Fruit fly (Drosophila melanogaster): ENCODE measurements around the gene simj.
A peak's percentile ranks its signal among the peaks of the same experiment; 100 is the strongest.

The simj gene

dm6 chr3L:10732032-10732431 lies 67.5 kb downstream of the simj start:
- TF ChIP-seq noc (tag; optimal IDR thresholded peaks at IDR 0.05): no peak

dm6 chr3L:10733502-10733901 lies 69.0 kb downstream of the simj start:
- no peak for TF ChIP-seq noc (tag; optimal IDR thresholded peaks at IDR 0.05)

- no peak for TF ChIP-seq noc (tag; optimal IDR thresholded peaks at IDR 0.05)
These were observed 70.0 kb downstream of the simj start for dm6 chr3L:10734561-10734960.

DNA sequence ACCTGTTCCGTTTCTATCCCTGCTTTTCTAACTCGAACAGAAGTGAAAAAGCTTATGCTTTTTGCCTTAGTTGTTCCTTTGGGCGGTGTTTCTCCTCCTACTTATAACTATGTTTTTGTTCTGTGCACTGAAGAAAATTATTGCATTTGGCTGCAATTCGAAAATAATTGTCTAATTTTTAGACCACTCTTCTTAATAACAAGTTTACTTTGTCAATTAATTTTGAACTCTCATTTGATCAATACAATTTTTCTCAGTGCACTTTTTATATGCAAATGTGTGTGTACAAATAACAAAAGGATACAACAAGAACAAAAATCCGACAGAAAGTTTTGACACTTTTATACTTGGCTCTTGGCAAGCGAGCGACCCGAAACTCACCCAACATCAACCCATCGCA lies 70.6 kb downstream of the simj start:
- no peak for TF ChIP-seq noc (tag; optimal IDR thresholded peaks at IDR 0.05)

dm6 chr3L:10736483-10737122 lies 72.1 kb downstream of the simj start:
- no peak for TF ChIP-seq noc (tag; optimal IDR thresholded peaks at IDR 0.05)

DNA sequence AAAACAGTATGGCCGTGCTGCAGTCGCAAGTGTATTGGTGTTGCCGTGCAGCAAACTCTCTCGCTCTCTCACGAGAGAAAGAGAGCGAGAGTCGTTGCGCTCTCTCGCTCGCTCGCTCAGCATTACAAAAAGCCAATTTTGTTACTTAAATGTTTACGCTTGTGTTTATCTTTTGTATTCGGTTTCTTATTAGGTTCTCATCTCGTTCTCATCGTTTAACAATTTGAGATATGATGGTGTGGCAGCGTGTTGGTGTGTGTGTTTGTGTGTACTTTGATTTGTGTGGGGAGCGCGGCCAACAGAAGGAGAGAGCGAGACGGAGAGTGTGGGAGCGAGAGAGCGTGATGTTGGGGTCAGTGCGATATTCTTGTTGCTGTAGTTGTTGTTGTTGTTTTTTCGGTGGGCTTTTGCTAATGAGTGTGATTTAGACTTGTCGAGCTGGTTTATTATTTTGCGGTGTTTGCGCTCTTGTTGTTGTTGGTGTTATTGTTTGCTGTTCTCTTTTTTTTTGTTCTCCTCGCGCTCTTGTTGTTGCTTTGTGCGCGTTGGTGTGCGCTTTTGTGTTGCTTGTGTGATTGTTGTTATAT lies 72.7 kb downstream of the simj start:
- TF ChIP-seq noc (tag; optimal IDR thresholded peaks at IDR 0.05): peak; percentile 66

dm6 chr3L:10738347-10739108 lies 74.0 kb downstream of the simj start:
- peak; percentile 60 for TF ChIP-seq noc (tag; optimal IDR thresholded peaks at IDR 0.05)

DNA sequence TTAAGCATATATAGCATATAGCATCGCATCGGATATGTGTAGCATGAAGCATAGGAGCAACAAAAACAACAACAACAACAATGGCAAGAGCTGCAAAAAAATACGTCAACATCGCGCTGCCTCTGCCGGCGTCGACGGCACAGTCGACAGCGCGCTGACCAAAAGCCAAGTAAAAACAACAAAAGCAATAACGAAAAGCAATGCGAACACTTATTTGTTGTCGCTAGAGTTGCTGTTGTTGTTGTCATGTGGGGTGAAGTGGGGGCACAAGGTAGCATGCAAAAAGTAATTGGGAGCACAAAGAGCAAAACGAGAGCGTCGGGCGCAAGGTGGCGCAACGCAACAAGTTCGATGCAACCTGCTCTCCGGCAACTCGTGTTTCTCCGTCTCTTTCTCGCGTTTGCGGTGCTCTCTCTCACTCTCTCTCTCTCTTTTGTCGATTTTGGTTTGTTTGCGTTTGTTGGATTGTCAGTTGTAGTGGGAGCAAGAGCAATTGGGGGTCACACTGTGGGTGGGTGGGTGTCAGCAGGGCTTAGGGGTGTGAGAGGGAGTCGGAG lies 74.6 kb downstream of the simj start:
- TF ChIP-seq noc (tag; optimal IDR thresholded peaks at IDR 0.05): no peak

dm6 chr3L:10739666-10740417 lies 75.3 kb downstream of the simj start:
- peak; percentile 76 for TF ChIP-seq noc (tag; optimal IDR thresholded peaks at IDR 0.05)

Measured in whole organism, larva.